1 fruit fly cellular context compared by ENCODE assay signal in the genomic region with DNA sequence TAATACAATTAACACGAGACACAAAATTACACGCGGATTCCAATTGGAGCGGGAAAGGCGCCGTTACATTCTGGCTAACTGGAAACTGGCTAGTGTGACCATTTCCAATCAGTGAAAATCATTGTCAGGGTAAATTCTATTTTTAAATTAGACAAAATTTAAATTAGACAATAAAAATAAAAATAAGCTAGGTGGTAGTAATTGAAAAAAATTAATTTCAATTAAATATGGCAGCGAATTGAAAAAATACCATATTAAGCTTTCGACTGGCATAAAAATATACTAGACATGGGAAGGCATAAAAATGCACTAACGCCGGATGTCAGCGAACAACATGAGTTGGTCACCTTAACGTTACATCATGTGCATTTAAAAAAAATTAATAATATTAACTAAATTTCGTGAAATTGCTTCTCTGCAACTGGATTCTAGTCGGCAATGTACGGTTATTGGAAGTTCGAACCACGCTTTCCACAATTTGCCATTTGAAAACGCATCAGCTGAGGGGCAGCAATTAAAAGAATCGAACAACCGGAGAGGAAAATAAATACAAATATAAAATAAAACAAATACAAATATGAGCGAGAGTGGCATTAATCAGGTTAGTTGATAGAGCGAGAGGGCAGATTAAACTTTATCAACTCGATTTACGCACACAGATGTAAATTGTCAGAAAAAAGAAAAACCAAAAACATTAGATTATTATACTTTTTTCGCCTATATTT.
TF ChIP-seq lines count a peak whose summit lies in the region.

A gene (minus strand): TSS at position 77 of the 725 bp plus-strand sequence.
A gene (plus strand): TSS at position 318 of the 725 bp plus-strand sequence.

TF ChIP-seq in whole organism, embryonic, 481 proteins besides CTCF, POLR2A, EP300 and RAD21 (continued from another document):
- TF ChIP-seq CG6175 (GFP tag; IDR thresholded peaks at IDR 0.05; lab: Robert Waterston, UW) (no peak), klu (GFP tag; IDR thresholded peaks at IDR 0.05; lab: Robert Waterston, UW) (no peak), MTF-1 (GFP tag; optimal IDR thresholded peaks at IDR 0.05; lab: Kevin White, UChicago; ENCODE audit: borderline replicate concordance) (no peak), sr (GFP tag; IDR thresholded peaks at IDR 0.05; lab: Robert Waterston, UW) (no peak), CG11696 (GFP tag; IDR thresholded peaks at IDR 0.05; lab: Robert Waterston, UW) (no peak), Med (GFP tag; lab: Kevin White, UChicago) (no peak), Deaf1 (tag; optimal IDR thresholded peaks at IDR 0.05; lab: Kevin White, UChicago) (no peak), Ravus (GFP tag; IDR thresholded peaks at IDR 0.05; lab: Robert Waterston, UW) (no peak), gsb (GFP tag; IDR thresholded peaks at IDR 0.05; lab: Robert Waterston, UW) (no peak), Lpt (GFP tag; optimal IDR thresholded peaks at IDR 0.05; lab: Kevin White, UChicago) (no peak), kni (GFP tag; optimal IDR thresholded peaks at IDR 0.05; lab: Kevin White, UChicago) (no peak), Xrp1 (GFP tag; IDR thresholded peaks at IDR 0.05; lab: Robert Waterston, UW) (no peak), Sry-β (GFP tag; optimal IDR thresholded peaks at IDR 0.05; lab: Kevin White, UChicago) (no peak), CG2199 (GFP tag; IDR thresholded peaks at IDR 0.05; lab: Robert Waterston, UW) (no peak), CG2875 (GFP tag; optimal IDR thresholded peaks at IDR 0.05; lab: Kevin White, UChicago) (no peak), Opbp (GFP tag; IDR thresholded peaks at IDR 0.05; lab: Robert Waterston, UW; ENCODE audit: partially characterized antibody) (no peak), dmrt11E (tag; optimal IDR thresholded peaks at IDR 0.05; lab: Kevin White, UChicago) (no peak), Dip2 (GFP tag; IDR thresholded peaks at IDR 0.05; lab: Robert Waterston, UW) (no peak), CG1792 (GFP tag; optimal IDR thresholded peaks at IDR 0.05; lab: Kevin White, UChicago) (no peak), Atf3 (GFP tag; optimal IDR thresholded peaks at IDR 0.05; lab: Kevin White, UChicago) (no peak), cas (GFP tag; IDR thresholded peaks at IDR 0.05; lab: Robert Waterston, UW) (no peak), CG11398 (GFP tag; optimal IDR thresholded peaks at IDR 0.05; lab: Kevin White, UChicago) (no peak), Ets97D (GFP tag; optimal IDR thresholded peaks at IDR 0.05; lab: Kevin White, UChicago) (peak; percentile 6), CG10543 (GFP tag; optimal IDR thresholded peaks at IDR 0.05; lab: Kevin White, UChicago) (no peak), CG9215 (GFP tag; IDR thresholded peaks at IDR 0.05; lab: Robert Waterston, UW) (no peak), Poxn (GFP tag; IDR thresholded peaks at IDR 0.05; lab: Robert Waterston, UW) (no peak), CG4820 (GFP tag; optimal IDR thresholded peaks at IDR 0.05; lab: Kevin White, UChicago) (no peak), danr (GFP tag; IDR thresholded peaks at IDR 0.05; lab: Robert Waterston, UW) (no peak), CG13424 (tag; optimal IDR thresholded peaks at IDR 0.05; lab: Kevin White, UChicago) (no peak), bsh (GFP tag; optimal IDR thresholded peaks at IDR 0.05; lab: Kevin White, UChicago) (no peak), CG3281 (GFP tag; optimal IDR thresholded peaks at IDR 0.05; lab: Kevin White, UChicago) (no peak), CG18764 (GFP tag; optimal IDR thresholded peaks at IDR 0.05; lab: Kevin White, UChicago) (no peak), Hr3 (GFP tag; optimal IDR thresholded peaks at IDR 0.05; lab: Kevin White, UChicago) (no peak), psq (GFP tag; optimal IDR thresholded peaks at IDR 0.05; lab: Kevin White, UChicago) (no peak), dm (GFP tag; optimal IDR thresholded peaks at IDR 0.05; lab: Kevin White, UChicago) (no peak), CG17568 (GFP tag; optimal IDR thresholded peaks at IDR 0.05; lab: Kevin White, UChicago) (no peak), lmd (GFP tag; IDR thresholded peaks at IDR 0.05; lab: Robert Waterston, UW) (no peak), dati (GFP tag; IDR thresholded peaks at IDR 0.05; lab: Robert Waterston, UW) (no peak), nerfin-2 (GFP tag; IDR thresholded peaks at IDR 0.05; lab: Robert Waterston, UW; ENCODE audit: partially characterized antibody) (no peak), org-1 (GFP tag; optimal IDR thresholded peaks at IDR 0.05; lab: Kevin White, UChicago) (no peak), ems (GFP tag; optimal IDR thresholded peaks at IDR 0.05; lab: Kevin White, UChicago) (no peak)
